Fruit fly (Drosophila melanogaster) whole organism, embryonic: ENCODE results near the gene Cap-D2.

Experiments
- Abd-B ChIP-seq: fragments of 200-800 bp; sonication (Bioruptor generic); optimal IDR thresholded peaks from 2 replicates; lab custom pipeline; 2018; ENCODE audit warnings: missing biosample characterization, mild to moderate bottlenecking, missing genetic modification characterization, moderate library complexity
- Aef1 ChIP-seq: fragments of 200-800 bp; sonication (Bioruptor generic); IDR thresholded peaks from 3 replicates; pipeline ENCODE4 v1.3.6; 2022; ENCODE audit warnings: missing biosample characterization, missing genetic modification characterization
- Atf-2 ChIP-seq: fragments of 200-800 bp; sonication (Bioruptor generic); optimal IDR thresholded peaks from 2 replicates; lab custom pipeline; 2016; ENCODE audit warnings: missing biosample characterization, missing genetic modification characterization
- CG10543 ChIP-seq: fragments of 200-800 bp; sonication (Bioruptor generic); optimal IDR thresholded peaks from 3 replicates; lab custom pipeline; 2017; ENCODE audit warnings: missing biosample characterization, mild to moderate bottlenecking, missing genetic modification characterization, moderate library complexity
- CG10959 ChIP-seq: fragments of 200-800 bp; sonication (Bioruptor generic); IDR thresholded peaks from 2 replicates; pipeline ENCODE4 v1.3.6; 2022; ENCODE audit warnings: missing biosample characterization, missing genetic modification characterization
- CG12155 ChIP-seq: fragments of 200-800 bp; sonication (Bioruptor generic); optimal IDR thresholded peaks from 3 replicates; lab custom pipeline; 2016; ENCODE audit warnings: missing biosample characterization, missing genetic modification characterization
- CG14014 ChIP-seq: fragments of 200-800 bp; sonication (Bioruptor generic); IDR thresholded peaks from 2 replicates; pipeline ENCODE4 v1.3.6; 2022; ENCODE audit warnings: missing biosample characterization, missing genetic modification characterization
- CG14860 ChIP-seq: fragments of 200-800 bp; sonication (Bioruptor generic); IDR thresholded peaks from 3 replicates; pipeline ENCODE4 v1.3.6; 2022; ENCODE audit warnings: missing biosample characterization, missing genetic modification characterization; ENCODE audit not compliant: partially characterized antibody
- CG14965 ChIP-seq: fragments of 200-800 bp; sonication (Bioruptor generic); optimal IDR thresholded peaks from 2 replicates; lab custom pipeline; 2016; ENCODE audit warnings: missing biosample characterization, missing genetic modification characterization, borderline replicate concordance
- CG15011 ChIP-seq: fragments of 200-800 bp; sonication (Bioruptor generic); optimal IDR thresholded peaks from 3 replicates; lab custom pipeline; 2018; ENCODE audit warnings: missing biosample characterization, mild to moderate bottlenecking, missing genetic modification characterization
- CG17385 ChIP-seq: fragments of 200-800 bp; sonication (Bioruptor generic); optimal IDR thresholded peaks from 3 replicates; lab custom pipeline; 2018; ENCODE audit warnings: missing biosample characterization, mild to moderate bottlenecking, missing genetic modification characterization
- CG17829 ChIP-seq: fragments of 200-800 bp; optimal IDR thresholded peaks from 2 replicates; lab custom pipeline; 2019; ENCODE audit warnings: missing biosample characterization, mild to moderate bottlenecking, missing genetic modification characterization, moderate library complexity
- CG18262 ChIP-seq: fragments of 200-800 bp; optimal IDR thresholded peaks from 3 replicates; lab custom pipeline; 2019; ENCODE audit warnings: missing biosample characterization, mild to moderate bottlenecking, missing genetic modification characterization, moderate library complexity
- CG1832 ChIP-seq: fragments of 200-800 bp; sonication (Bioruptor generic); optimal IDR thresholded peaks from 2 replicates; lab custom pipeline; 2017; ENCODE audit warnings: missing biosample characterization, mild to moderate bottlenecking, missing genetic modification characterization, inconsistent platforms
- CG18476 ChIP-seq: fragments of 200-800 bp; sonication (Bioruptor generic); optimal IDR thresholded peaks from 2 replicates; lab custom pipeline; 2016; ENCODE audit warnings: missing biosample characterization, mild to moderate bottlenecking, missing genetic modification characterization
- CG2129 ChIP-seq: fragments of 200-800 bp; sonication (Bioruptor generic); IDR thresholded peaks from 2 replicates; pipeline ENCODE4 v1.3.6; 2022; ENCODE audit warnings: missing biosample characterization, missing genetic modification characterization; ENCODE audit not compliant: partially characterized antibody
- CG4424 ChIP-seq: fragments of 200-800 bp; sonication (Bioruptor generic); optimal IDR thresholded peaks from 3 replicates; lab custom pipeline; 2016; ENCODE audit warnings: missing biosample characterization, missing genetic modification characterization
- CG5953 ChIP-seq: fragments of 200-800 bp; sonication (Bioruptor generic); IDR thresholded peaks from 2 replicates; pipeline ENCODE4 v1.3.6; 2022; ENCODE audit warnings: missing biosample characterization, missing genetic modification characterization
- CG6272 ChIP-seq: fragments of 200-800 bp; sonication (Bioruptor generic); IDR thresholded peaks from 2 replicates; pipeline ENCODE4 v1.3.6; 2022; ENCODE audit warnings: missing biosample characterization, missing genetic modification characterization
- CG6683 ChIP-seq: fragments of 200-800 bp; sonication (Bioruptor generic); optimal IDR thresholded peaks from 2 replicates; lab custom pipeline; 2017; ENCODE audit warnings: missing biosample characterization, mild to moderate bottlenecking, missing genetic modification characterization, missing genetic modification reagents
- CG6791 ChIP-seq: fragments of 200-800 bp; sonication (Bioruptor generic); IDR thresholded peaks from 3 replicates; pipeline ENCODE4 v1.3.6; 2022; ENCODE audit warnings: missing biosample characterization, missing genetic modification characterization; ENCODE audit not compliant: partially characterized antibody
- CG7271 ChIP-seq: fragments of 200-800 bp; sonication (Bioruptor generic); optimal IDR thresholded peaks from 2 replicates; lab custom pipeline; 2018; ENCODE audit warnings: missing biosample characterization, mild to moderate bottlenecking, missing genetic modification characterization, moderate library complexity
- CG7745 ChIP-seq: fragments of 200-800 bp; sonication (Bioruptor generic); optimal IDR thresholded peaks from 2 replicates; lab custom pipeline; 2018; ENCODE audit warnings: missing biosample characterization, mild to moderate bottlenecking, missing genetic modification characterization, moderate library complexity
- CG7786 ChIP-seq: fragments of 200-800 bp; sonication (Bioruptor generic); optimal IDR thresholded peaks from 2 replicates; lab custom pipeline; 2016; ENCODE audit warnings: missing biosample characterization, missing genetic modification characterization
- CG8388 ChIP-seq: fragments of 200-800 bp; sonication (Bioruptor generic); optimal IDR thresholded peaks from 2 replicates; lab custom pipeline; 2019; ENCODE audit warnings: missing biosample characterization, mild to moderate bottlenecking, missing genetic modification characterization, moderate library complexity
- CG9437 ChIP-seq: fragments of 200-800 bp; sonication (Bioruptor generic); optimal IDR thresholded peaks from 2 replicates; lab custom pipeline; 2018; ENCODE audit warnings: missing biosample characterization, mild to moderate bottlenecking, missing genetic modification characterization
- D19A ChIP-seq: fragments of 200-800 bp; optimal IDR thresholded peaks from 3 replicates; lab custom pipeline; 2019; ENCODE audit warnings: missing biosample characterization, mild to moderate bottlenecking, missing genetic modification characterization, moderate library complexity
- Doc2 ChIP-seq: fragments of 200-800 bp; sonication (Bioruptor generic); IDR thresholded peaks from 2 replicates; pipeline ENCODE4 v1.3.6; 2022; ENCODE audit warnings: missing biosample characterization, missing genetic modification characterization
- Doc3 ChIP-seq: fragments of 200-800 bp; sonication (Bioruptor generic); IDR thresholded peaks from 3 replicates; pipeline ENCODE4 v1.3.6; 2022; ENCODE audit warnings: missing biosample characterization, missing genetic modification characterization; ENCODE audit not compliant: partially characterized antibody
- Dref ChIP-seq: fragments of 200-800 bp; sonication (Bioruptor generic); IDR thresholded peaks from 2 replicates; pipeline ENCODE4 v1.3.6; 2022; ENCODE audit warnings: missing biosample characterization, missing genetic modification characterization
- Ets65A ChIP-seq: fragments of 200-800 bp; sonication (Bioruptor generic); peaks from one replicate; lab custom pipeline; 2016; ENCODE audit warnings: missing biosample characterization, missing genetic modification characterization
- HLH4C ChIP-seq: fragments of 200-800 bp; sonication (Bioruptor generic); IDR thresholded peaks from 3 replicates; pipeline ENCODE4 v1.3.6; 2022; ENCODE audit warnings: missing biosample characterization, missing genetic modification characterization; ENCODE audit not compliant: partially characterized antibody
- Lim3 ChIP-seq: fragments of 200-800 bp; sonication (Bioruptor generic); IDR thresholded peaks from 2 replicates; pipeline ENCODE4 v1.3.6; 2022; ENCODE audit warnings: missing biosample characterization, missing genetic modification characterization
- PHDP ChIP-seq: fragments of 200-800 bp; sonication (Bioruptor generic); optimal IDR thresholded peaks from 3 replicates; lab custom pipeline; 2018; ENCODE audit warnings: missing biosample characterization, mild to moderate bottlenecking, missing genetic modification characterization, moderate library complexity
- Rx ChIP-seq: fragments of 200-800 bp; sonication (Bioruptor generic); IDR thresholded peaks from 2 replicates; pipeline ENCODE4 v1.3.6; 2022; ENCODE audit warnings: missing biosample characterization, missing genetic modification characterization
- Usf ChIP-seq: fragments of 200-800 bp; sonication (Bioruptor generic); optimal IDR thresholded peaks from 2 replicates; lab custom pipeline; 2017; ENCODE audit warnings: missing genotype, missing biosample characterization, missing genetic modification characterization
- ab ChIP-seq: fragments of 200-800 bp; sonication (Bioruptor generic); optimal IDR thresholded peaks from 2 replicates; lab custom pipeline; 2016; ENCODE audit warnings: missing biosample characterization, missing genetic modification characterization
- al ChIP-seq: fragments of 200-800 bp; sonication (Bioruptor generic); IDR thresholded peaks from 2 replicates; pipeline ENCODE4 v1.3.6; 2022; ENCODE audit warnings: missing biosample characterization, missing genetic modification characterization
- bbx ChIP-seq: fragments of 200-800 bp; sonication (Bioruptor generic); IDR thresholded peaks from 2 replicates; pipeline ENCODE4 v1.3.6; 2022; ENCODE audit warnings: missing biosample characterization, missing genetic modification characterization; ENCODE audit not compliant: partially characterized antibody
- da ChIP-seq: fragments of 200-800 bp; sonication (Bioruptor generic); optimal IDR thresholded peaks from 2 replicates; lab custom pipeline; 2016; ENCODE audit warnings: missing biosample characterization, missing genetic modification characterization
- dati ChIP-seq: fragments of 200-800 bp; sonication (Bioruptor generic); IDR thresholded peaks from 2 replicates; pipeline ENCODE4 v1.3.6; 2022; ENCODE audit warnings: missing biosample characterization, missing genetic modification characterization
- gro ChIP-seq: fragments of 200-800 bp; sonication (Bioruptor generic); optimal IDR thresholded peaks from 2 replicates; lab custom pipeline; 2016; ENCODE audit warnings: missing biosample characterization, missing genetic modification characterization
- gt ChIP-seq: fragments of 200-800 bp; sonication (Bioruptor generic); IDR thresholded peaks from 2 replicates; pipeline ENCODE4 v1.3.6; 2022; ENCODE audit warnings: missing biosample characterization, missing genetic modification characterization
- her ChIP-seq: fragments of 200-800 bp; sonication (Bioruptor generic); optimal IDR thresholded peaks from 2 replicates; lab custom pipeline; 2016; ENCODE audit warnings: missing biosample characterization, missing genetic modification characterization
- jumu ChIP-seq: fragments of 200-800 bp; sonication (Bioruptor generic); optimal IDR thresholded peaks from 3 replicates; lab custom pipeline; 2016; ENCODE audit warnings: missing biosample characterization, missing genetic modification characterization
- pnt ChIP-seq: fragments of 200-800 bp; sonication (Bioruptor generic); optimal IDR thresholded peaks from 3 replicates; lab custom pipeline; 2016; ENCODE audit warnings: missing biosample characterization, missing genetic modification characterization
- salm ChIP-seq: fragments of 200-800 bp; sonication (Bioruptor generic); optimal IDR thresholded peaks from 2 replicates; lab custom pipeline; 2018; ENCODE audit warnings: missing biosample characterization, mild to moderate bottlenecking, missing genetic modification characterization
- seq ChIP-seq: fragments of 200-800 bp; sonication (Bioruptor generic); IDR thresholded peaks from 2 replicates; pipeline ENCODE4 v1.3.6; 2022; ENCODE audit warnings: missing biosample characterization, missing genetic modification characterization
- sima ChIP-seq: fragments of 200-800 bp; sonication (Bioruptor generic); optimal IDR thresholded peaks from 2 replicates; lab custom pipeline; 2016; ENCODE audit warnings: missing biosample characterization, missing genetic modification characterization
- sisA ChIP-seq: fragments of 200-800 bp; sonication (Bioruptor generic); IDR thresholded peaks from 2 replicates; pipeline ENCODE4 v1.3.6; 2022; ENCODE audit warnings: missing biosample characterization, missing genetic modification characterization
- so ChIP-seq: fragments of 200-800 bp; sonication (Bioruptor generic); IDR thresholded peaks from 3 replicates; pipeline ENCODE4 v1.3.6; 2022; ENCODE audit warnings: missing biosample characterization, missing genetic modification characterization
- twi ChIP-seq: fragments of 200-800 bp; optimal IDR thresholded peaks from 2 replicates; lab custom pipeline; 2019; ENCODE audit warnings: missing biosample characterization, mild to moderate bottlenecking, missing genetic modification characterization, moderate library complexity
- yki ChIP-seq: fragments of >200 bp; optimal IDR thresholded peaks from 3 replicates; lab custom pipeline; 2018

Gene Cap-D2

DNA sequence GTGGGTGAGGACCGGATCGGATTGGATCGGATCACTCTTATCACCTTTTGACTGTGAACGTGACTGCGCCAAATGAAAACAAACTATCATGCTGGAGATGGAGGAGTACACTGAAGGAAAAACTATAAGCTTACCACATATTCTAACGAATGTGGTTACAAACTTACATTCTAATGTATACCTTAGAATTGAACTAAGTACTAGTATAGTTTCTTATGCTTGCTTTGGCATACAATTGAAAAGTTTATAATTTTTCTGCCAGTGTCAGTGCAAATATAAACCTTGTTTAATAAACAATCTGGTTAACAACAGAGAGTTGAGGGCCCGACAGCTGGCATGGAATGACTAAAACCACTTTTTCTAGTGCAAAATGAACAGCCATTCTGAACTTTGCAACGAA lies 42.1 kb downstream of the Cap-D2 start (continued):
- TF ChIP-seq CG6272 (GFP tag; lab: Robert Waterston, UW) (no peak), CG14965 (GFP tag; lab: Kevin White, UChicago) (no peak), D19A (tag; lab: Kevin White, UChicago) (no peak), CG6683 (GFP tag; lab: Kevin White, UChicago) (no peak), seq (GFP tag; lab: Robert Waterston, UW) (no peak), sisA (GFP tag; lab: Robert Waterston, UW) (peak; percentile 59), da (no peak), CG18262 (tag; lab: Kevin White, UChicago) (peak; percentile 5), Ets65A (peak; percentile 14), Lim3 (no peak), Doc3 (GFP tag; lab: Robert Waterston, UW) (no peak), dati (GFP tag; lab: Robert Waterston, UW) (no peak), ab (GFP tag; lab: Kevin White, UChicago) (no peak), jumu (GFP tag; lab: Kevin White, UChicago) (no peak), CG4424 (no peak), her (GFP tag; lab: Kevin White, UChicago) (no peak), twi (tag; lab: Kevin White, UChicago) (no peak), CG7745 (tag; lab: Kevin White, UChicago) (no peak), CG7786 (GFP tag; lab: Kevin White, UChicago) (no peak), CG7271 (tag; lab: Kevin White, UChicago) (no peak), gt (GFP tag; lab: Robert Waterston, UW) (no peak), pnt (GFP tag; lab: Kevin White, UChicago) (no peak), CG2129 (no peak), CG9437 (no peak), CG6791 (GFP tag; lab: Robert Waterston, UW) (no peak), yki (lab: Kevin White, UChicago) (no peak), CG17829 (tag; lab: Kevin White, UChicago) (no peak), Atf-2 (GFP tag; lab: Kevin White, UChicago) (no peak), CG1832 (GFP tag; lab: Kevin White, UChicago) (no peak), CG18476 (no peak), Rx (GFP tag; lab: Robert Waterston, UW) (no peak), bbx (GFP tag; lab: Robert Waterston, UW) (no peak), CG8388 (peak; percentile 53), Aef1 (GFP tag; lab: Robert Waterston, UW) (no peak), CG14860 (GFP tag; lab: Robert Waterston, UW) (no peak), sima (no peak), CG12155 (GFP tag; lab: Kevin White, UChicago) (no peak), gro (no peak), Usf (GFP tag; lab: Kevin White, UChicago) (no peak), Dref (GFP tag; lab: Robert Waterston, UW) (no peak), CG10543 (GFP tag; lab: Kevin White, UChicago) (no peak), PHDP (peak; percentile 30), al (GFP tag; lab: Robert Waterston, UW) (no peak), CG10959 (no peak), CG17385 (no peak), HLH4C (GFP tag; lab: Robert Waterston, UW) (no peak), salm (tag; lab: Kevin White, UChicago) (peak; percentile 32), Doc2 (no peak), so (GFP tag; lab: Robert Waterston, UW) (peak; percentile 24; the same call in 1 of the 3 replicates), Abd-B (GFP tag; lab: Kevin White, UChicago) (no peak), CG14014 (GFP tag; lab: Robert Waterston, UW) (no peak), CG15011 (GFP tag; lab: Kevin White, UChicago) (no peak), CG5953 (GFP tag; lab: Robert Waterston, UW) (no peak)
